Fruit fly (Drosophila melanogaster): ENCODE measurements around the gene CG34130.

CG34130 gene

dm6 chr3R:26188708-26189107, 1.1 kb downstream of the CG34130 start, which contains the start of gene CG6073 (continued):
- TF ChIP-seq lmd (GFP tag; IDR thresholded peaks at IDR 0.05) (no peak; the same call in 1 of the 2 replicates), Antp (GFP tag; optimal IDR thresholded peaks at IDR 0.05) (peak; percentile 38), CG12942 (GFP tag; optimal IDR thresholded peaks at IDR 0.05) (peak; percentile 35), Awh (GFP tag; IDR thresholded peaks at IDR 0.05) (no peak), TFAM (GFP tag; optimal IDR thresholded peaks at IDR 0.05) (no peak), unc-4 (GFP tag; IDR thresholded peaks at IDR 0.05; ENCODE audit: partially characterized antibody) (0 out of 2 replicates have a peak, but pooled peaks have one; percentile 33), Sox100B (GFP tag; optimal IDR thresholded peaks at IDR 0.05) (no peak), Ssrp (tag; optimal IDR thresholded peaks at IDR 0.05) (no peak), Max (GFP tag; optimal IDR thresholded peaks at IDR 0.05) (peak; percentile 89), CG13624 (GFP tag; optimal IDR thresholded peaks at IDR 0.05) (peak; percentile 69), CG9437 (GFP tag; optimal IDR thresholded peaks at IDR 0.05) (no peak), Dll (GFP tag; IDR thresholded peaks at IDR 0.05; ENCODE audit: partially characterized antibody) (no peak), ewg (GFP tag; optimal IDR thresholded peaks at IDR 0.05) (peak; percentile 11), Taf1 (GFP tag; IDR thresholded peaks at IDR 0.05) (no peak), CG3726 (GFP tag; IDR thresholded peaks at IDR 0.05) (no peak), Stat92E (GFP tag; optimal IDR thresholded peaks at IDR 0.05) (no peak), Lpt (GFP tag; optimal IDR thresholded peaks at IDR 0.05) (no peak), Trl (optimal IDR thresholded peaks at IDR 0.05) (no peak), Trl (GFP tag; optimal IDR thresholded peaks at IDR 0.05) (peak; percentile 60), CG2889 (GFP tag; IDR thresholded peaks at IDR 0.05) (no peak), grn (GFP tag; optimal IDR thresholded peaks at IDR 0.05) (no peak), crol (GFP tag; IDR thresholded peaks at IDR 0.05) (no peak), sd (tag; optimal IDR thresholded peaks at IDR 0.05) (no peak), Dbx (GFP tag; IDR thresholded peaks at IDR 0.05) (peak; percentile 70; the same call in 2 of the 3 replicates), slp2 (GFP tag; optimal IDR thresholded peaks at IDR 0.05) (peak; percentile 21), stwl (tag; optimal IDR thresholded peaks at IDR 0.05) (peak; percentile 98), CG1832 (GFP tag; optimal IDR thresholded peaks at IDR 0.05) (no peak), CG31441 (GFP tag; IDR thresholded peaks at IDR 0.05) (0 out of 2 replicates have a peak, but pooled peaks have one; percentile 37), Jarid2 (GFP tag; optimal IDR thresholded peaks at IDR 0.05) (no peak), HmgD (GFP tag; optimal IDR thresholded peaks at IDR 0.05) (peak; percentile 88), CG2202 (tag; optimal IDR thresholded peaks at IDR 0.05) (no peak), CG7928 (GFP tag; optimal IDR thresholded peaks at IDR 0.05) (peak; percentile 36), CG17612 (GFP tag; IDR thresholded peaks at IDR 0.05) (0 out of 2 replicates have a peak, but pooled peaks have one; percentile 11), CG18476 (GFP tag; optimal IDR thresholded peaks at IDR 0.05) (no peak), gfzf (GFP tag; optimal IDR thresholded peaks at IDR 0.05) (peak; percentile 100), CG11723 (GFP tag; optimal IDR thresholded peaks at IDR 0.05) (no peak), CG13287 (GFP tag; IDR thresholded peaks at IDR 0.05; ENCODE audit: partially characterized antibody) (peak; percentile 69), CG6813 (GFP tag; optimal IDR thresholded peaks at IDR 0.05) (no peak), CG8359 (GFP tag; optimal IDR thresholded peaks at IDR 0.05; ENCODE audit: borderline replicate concordance) (no peak), da (GFP tag; optimal IDR thresholded peaks at IDR 0.05) (peak; percentile 69), tap (tag; optimal IDR thresholded peaks at IDR 0.05) (peak; percentile 16), CTCF (GFP tag; optimal IDR thresholded peaks at IDR 0.05) (peak; percentile 58), CG18262 (tag; optimal IDR thresholded peaks at IDR 0.05) (no peak), yki (optimal IDR thresholded peaks at IDR 0.05) (peak; percentile 12), Lhr (GFP tag; optimal IDR thresholded peaks at IDR 0.05) (peak; percentile 98), CG14441 (GFP tag; IDR thresholded peaks at IDR 0.05) (0 out of 2 replicates have a peak, but pooled peaks have one; percentile 40), ATbp (GFP tag; optimal IDR thresholded peaks at IDR 0.05) (no peak), CG4360 (GFP tag; IDR thresholded peaks at IDR 0.05) (no peak; the same call in 1 of the 2 replicates), CG18599 (GFP tag; optimal IDR thresholded peaks at IDR 0.05) (no peak), sr (GFP tag; IDR thresholded peaks at IDR 0.05) (no peak), CG10366 (GFP tag; IDR thresholded peaks at IDR 0.05) (0 out of 2 replicates have a peak, but pooled peaks have one; percentile 29)

Measured in whole organism, embryonic.